Worm (Caenorhabditis elegans): ENCODE measurements around the gene aagr-4.
"Not testable (repeated sequence)": the region's sequence is repeated elsewhere in the genome, so short reads cannot be mapped to it uniquely, and the experiment has no call there.

DNA sequence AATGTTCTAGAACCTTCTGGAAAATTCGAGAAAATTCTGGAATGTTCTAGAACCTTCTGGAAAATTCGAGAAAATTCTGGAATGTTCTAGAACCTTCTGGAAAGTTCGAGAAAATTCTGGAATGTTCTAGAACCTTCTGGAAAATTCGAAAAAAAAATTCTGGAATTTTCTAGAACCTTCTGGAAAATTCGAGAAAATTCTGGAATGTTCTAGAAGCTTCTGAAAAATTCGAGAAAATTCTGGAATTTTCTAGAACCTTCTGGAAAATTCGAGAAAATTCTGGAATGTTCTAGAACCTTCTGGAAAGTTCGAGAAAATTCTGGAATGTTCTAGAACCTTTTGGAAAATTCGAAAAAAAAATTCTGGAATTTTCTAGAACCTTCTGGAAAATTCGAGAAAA is 17.0 kb upstream of the aagr-4 start:
- TF ChIP-seq T26A8.4 (GFP tag; IDR thresholded peaks at IDR 0.05); egl-43 (GFP tag; IDR thresholded peaks at IDR 0.05); ceh-28 (tag; optimal IDR thresholded peaks at IDR 0.05); F37D6.2 (tag; optimal IDR thresholded peaks at IDR 0.05); pha-4 (tag; optimal IDR thresholded peaks at IDR 0.05); zag-1 (tag; optimal IDR thresholded peaks at IDR 0.05): not testable (repeated sequence)
- TF ChIP-seq pha-4 (GFP tag; IDR thresholded peaks at IDR 0.05), result 0 out of 2 replicates have a peak, but pooled peaks have one; percentile 21

Data from whole organism, L4 larva.